Worm (Caenorhabditis elegans) whole organism, mixed stage, embryonic: Measurements from ENCODE around the gene ent-7.

Experiments used
- M03D4.4 ChIP-seq: sonication (generic microtip); optimal IDR thresholded peaks from 2 replicates; lab custom pipeline; 2017; ENCODE audit warnings: mild to moderate bottlenecking, missing genetic modification characterization, missing compliant biosample characterization
- bed-3 ChIP-seq: fragments of 200-800 bp; sonication (Bioruptor generic); optimal IDR thresholded peaks from 3 replicates; lab custom pipeline; 2018; ENCODE audit warnings: mild to moderate bottlenecking, missing genetic modification characterization, moderate library complexity, missing compliant biosample characterization
- blmp-1 ChIP-seq: fragments of 150-350 bp; optimal IDR thresholded peaks from 2 replicates; lab custom pipeline; 2014; ENCODE audit warnings: missing biosample characterization, missing genetic modification characterization
- ceh-39 ChIP-seq: fragments of 150-350 bp; optimal IDR thresholded peaks from 2 replicates; lab custom pipeline; 2014; ENCODE audit warnings: missing biosample characterization, missing genetic modification characterization
- ceh-43 ChIP-seq: fragments of 200-800 bp; sonication (Bioruptor generic); optimal IDR thresholded peaks from 2 replicates; lab custom pipeline; 2018; ENCODE audit warnings: mild to moderate bottlenecking, missing genetic modification characterization, moderate library complexity, missing compliant biosample characterization
- ceh-83 ChIP-seq: fragments of 200-800 bp; sonication (Bioruptor generic); optimal IDR thresholded peaks from 2 replicates; lab custom pipeline; 2018; ENCODE audit warnings: mild to moderate bottlenecking, missing genetic modification characterization, missing compliant biosample characterization
- ces-1 ChIP-seq: fragments of 150-350 bp; optimal IDR thresholded peaks from 2 replicates; lab custom pipeline; 2014; ENCODE audit warnings: missing biosample characterization, missing genetic modification reagents, missing genetic modification characterization
- drap-1 ChIP-seq: fragments of 200-800 bp; sonication (Bioruptor generic); optimal IDR thresholded peaks from 3 replicates; lab custom pipeline; 2018; ENCODE audit warnings: mild to moderate bottlenecking, missing genetic modification characterization, missing compliant biosample characterization
- elt-1 ChIP-seq: sonication (generic microtip); optimal IDR thresholded peaks from 2 replicates; lab custom pipeline; 2017; ENCODE audit warnings: missing genetic modification characterization, mild to moderate bottlenecking, missing compliant biosample characterization, antibody characterized with exemption, moderate library complexity, borderline replicate concordance; ENCODE audit not compliant: insufficient read depth
- elt-3 ChIP-seq: fragments of 150-350 bp; optimal IDR thresholded peaks from 2 replicates; lab custom pipeline; 2014; ENCODE audit warnings: missing biosample characterization, missing genetic modification characterization
- flh-1 ChIP-seq: fragments of 200-800 bp; sonication (Bioruptor generic); optimal IDR thresholded peaks from 2 replicates; lab custom pipeline; 2018; ENCODE audit warnings: mild to moderate bottlenecking, missing genetic modification characterization, moderate library complexity, missing compliant biosample characterization
- ham-2 ChIP-seq: fragments of 200-800 bp; sonication (Bioruptor generic); optimal IDR thresholded peaks from 2 replicates; lab custom pipeline; 2018; ENCODE audit warnings: mild to moderate bottlenecking, missing genetic modification characterization, missing compliant biosample characterization
- hlh-1 ChIP-seq: fragments of 150-350 bp; optimal IDR thresholded peaks from 2 replicates; lab custom pipeline; 2014; ENCODE audit warnings: missing biosample characterization, missing genetic modification reagents, missing genetic modification characterization
- lin-13 ChIP-seq: fragments of 150-350 bp; optimal IDR thresholded peaks from 2 replicates; lab custom pipeline; 2014; ENCODE audit warnings: missing biosample characterization, missing genetic modification characterization
- lsy-2 ChIP-seq: fragments of 150-350 bp; optimal IDR thresholded peaks from 2 replicates; lab custom pipeline; 2014; ENCODE audit warnings: missing biosample characterization, missing genetic modification characterization
- mab-5 ChIP-seq: fragments of 150-350 bp; optimal IDR thresholded peaks from 2 replicates; lab custom pipeline; 2014; ENCODE audit warnings: missing biosample characterization, missing genetic modification characterization
- mep-1 ChIP-seq: fragments of 150-350 bp; optimal IDR thresholded peaks from 2 replicates; lab custom pipeline; 2017; ENCODE audit warnings: missing biosample characterization, missing genetic modification reagents, missing genetic modification characterization, inconsistent platforms
- mls-2 ChIP-seq: sonication (generic microtip); optimal IDR thresholded peaks from 2 replicates; lab custom pipeline; 2016; ENCODE audit warnings: mild to moderate bottlenecking, missing genetic modification characterization, moderate library complexity, missing compliant biosample characterization
- nhr-2 ChIP-seq: fragments of 150-350 bp; optimal IDR thresholded peaks from 2 replicates; lab custom pipeline; 2014; ENCODE audit warnings: missing biosample characterization, missing genetic modification characterization
- nhr-237 ChIP-seq: fragments of 150-350 bp; optimal IDR thresholded peaks from 2 replicates; lab custom pipeline; 2014; ENCODE audit warnings: missing biosample characterization, missing genetic modification characterization
- nhr-76 ChIP-seq: sonication (generic microtip); optimal IDR thresholded peaks from 2 replicates; lab custom pipeline; 2017; ENCODE audit warnings: missing biosample characterization, missing genetic modification characterization
- pha-4 ChIP-seq: fragments of 150-350 bp; optimal IDR thresholded peaks from 2 replicates; lab custom pipeline; 2018; ENCODE audit warnings: missing biosample characterization, missing genetic modification reagents, missing genetic modification characterization
- sem-2 ChIP-seq: fragments of 200-800 bp; sonication (Bioruptor generic); optimal IDR thresholded peaks from 2 replicates; lab custom pipeline; 2018; ENCODE audit warnings: mild to moderate bottlenecking, missing genetic modification characterization, missing compliant biosample characterization
- snpc-4 ChIP-seq: fragments of 150-350 bp; optimal IDR thresholded peaks from 2 replicates; lab custom pipeline; 2014; ENCODE audit warnings: missing biosample characterization, missing genetic modification characterization
- sptf-1 ChIP-seq: sonication (generic microtip); optimal IDR thresholded peaks from 2 replicates; lab custom pipeline; 2017; ENCODE audit warnings: mild to moderate bottlenecking, missing genetic modification characterization, moderate library complexity, missing compliant biosample characterization
- unc-120 ChIP-seq: sonication (generic microtip); optimal IDR thresholded peaks from 2 replicates; lab custom pipeline; 2017; ENCODE audit warnings: missing genetic modification characterization, missing compliant biosample characterization; ENCODE audit not compliant: poor library complexity, severe bottlenecking
- unc-39 ChIP-seq: fragments of 150-350 bp; optimal IDR thresholded peaks from 2 replicates; lab custom pipeline; 2014; ENCODE audit warnings: missing biosample characterization, missing genetic modification characterization
- ztf-11 ChIP-seq: fragments of 150-350 bp; optimal IDR thresholded peaks from 2 replicates; lab custom pipeline; 2014; ENCODE audit warnings: missing biosample characterization, missing genetic modification characterization

Gene ent-7

ce11 chrIV:9977602-9978172 lies 39.4 kb upstream of the ent-7 start, which contains the start of gene dhp-2:
TSS of gene dhp-2 (plus strand) at chrIV:9978122.
- TF ChIP-seq unc-39 (tag; lab: Kevin White, UChicago) (no peak), hlh-1 (tag; lab: Kevin White, UChicago) (peak; percentile 83), ham-2 (GFP tag; lab: Kevin White, UChicago) (no peak), lin-13 (tag; lab: Kevin White, UChicago) (no peak), elt-3 (tag; lab: Kevin White, UChicago) (no peak), ceh-43 (GFP tag; lab: Kevin White, UChicago) (no peak)

ce11 chrIV:9982226-9982794 lies 34.8 kb upstream of the ent-7 start, which contains the start of gene rrp-1:
TSS of gene rrp-1 (minus strand) at chrIV:9982276.
- no peak for TF ChIP-seq ceh-39 (tag; lab: Kevin White, UChicago)
- TF ChIP-seq unc-120: no peak
- no peak for TF ChIP-seq mls-2 (tag; lab: Kevin White, UChicago)
- TF ChIP-seq unc-39 (tag; lab: Kevin White, UChicago): no peak
- no peak for TF ChIP-seq lin-13 (tag; lab: Kevin White, UChicago)
- TF ChIP-seq snpc-4: no peak
- no peak for TF ChIP-seq mep-1 (tag; lab: Kevin White, UChicago)
- TF ChIP-seq ham-2 (GFP tag; lab: Kevin White, UChicago): no peak
- TF ChIP-seq blmp-1 (tag; lab: Kevin White, UChicago): no peak
- no peak for TF ChIP-seq ztf-11
- TF ChIP-seq ces-1 (GFP tag; lab: Kevin White, UChicago): no peak
- no peak for TF ChIP-seq flh-1
- no peak for TF ChIP-seq nhr-237 (tag; lab: Kevin White, UChicago)
- no peak for TF ChIP-seq bed-3 (GFP tag; lab: Kevin White, UChicago)

ce11 chrIV:9982895-9983294 lies 34.2 kb upstream of the ent-7 start, which contains the start of gene mam-2:
TSS of gene mam-2 (plus strand) at chrIV:9983195.
- no peak for TF ChIP-seq ces-1 (GFP tag; lab: Kevin White, UChicago)
- TF ChIP-seq ham-2 (GFP tag; lab: Kevin White, UChicago): peak; percentile 33
- TF ChIP-seq unc-39 (tag; lab: Kevin White, UChicago): no peak

- TF ChIP-seq unc-120 (no peak), lin-13 (tag; lab: Kevin White, UChicago) (no peak), drap-1 (GFP tag; lab: Kevin White, UChicago) (no peak), mab-5 (tag; lab: Kevin White, UChicago) (no peak), bed-3 (GFP tag; lab: Kevin White, UChicago) (no peak), mep-1 (tag; lab: Kevin White, UChicago) (no peak), sem-2 (GFP tag; lab: Kevin White, UChicago) (no peak), nhr-2 (tag; lab: Kevin White, UChicago) (no peak), ceh-83 (GFP tag; lab: Kevin White, UChicago) (no peak)
Observed at ce11 chrIV:9989416-9989815, 27.7 kb upstream of the ent-7 start.

ce11 chrIV:9993403-9994132 lies 23.5 kb upstream of the ent-7 start:
- TF ChIP-seq lsy-2 (tag; lab: Kevin White, UChicago) (no peak), flh-1 (no peak), sem-2 (GFP tag; lab: Kevin White, UChicago) (no peak), nhr-237 (tag; lab: Kevin White, UChicago) (no peak), snpc-4 (no peak), sptf-1 (tag; lab: Kevin White, UChicago) (no peak), M03D4.4 (tag; lab: Kevin White, UChicago) (no peak), ceh-39 (tag; lab: Kevin White, UChicago) (no peak), blmp-1 (tag; lab: Kevin White, UChicago) (no peak), pha-4 (tag; lab: Kevin White, UChicago) (no peak), nhr-2 (tag; lab: Kevin White, UChicago) (no peak), ceh-83 (GFP tag; lab: Kevin White, UChicago) (no peak), nhr-76 (tag; lab: Kevin White, UChicago) (no peak), mab-5 (tag; lab: Kevin White, UChicago) (no peak), unc-120 (no peak), elt-3 (tag; lab: Kevin White, UChicago) (no peak), elt-1 (tag; lab: Kevin White, UChicago) (no peak)
